Fruit fly (Drosophila melanogaster): ENCODE data around the gene Polr3H.

DNA sequence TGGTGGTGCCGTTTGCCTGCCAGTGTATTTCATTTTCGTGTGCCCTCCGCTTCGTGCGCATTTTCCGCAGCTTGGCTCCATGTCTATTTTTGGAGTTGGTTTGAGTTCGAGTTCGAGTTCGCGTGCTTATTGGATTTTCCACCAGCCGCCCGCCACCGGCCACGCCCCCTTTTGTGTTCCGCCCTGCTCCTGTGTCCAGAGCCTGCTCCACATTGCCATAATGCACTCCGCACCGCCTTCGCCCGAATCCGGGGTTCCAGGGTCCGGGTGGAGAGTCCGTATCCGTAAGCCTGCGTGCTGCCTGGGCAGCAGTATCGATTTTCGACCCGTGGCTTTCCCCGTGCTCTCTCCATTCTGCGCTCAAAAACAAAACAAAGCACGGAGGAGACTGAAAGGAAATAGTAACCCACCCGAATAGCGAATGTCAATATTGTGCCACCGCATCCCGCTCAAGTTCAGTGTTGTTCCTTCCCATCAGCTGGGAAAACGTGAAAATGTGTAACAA, 29.8 kb downstream of the Polr3H start:
- TF ChIP-seq psq (optimal IDR thresholded peaks at IDR 0.05) (no peak), EcR (GFP tag; optimal IDR thresholded peaks at IDR 0.05) (no peak), pan (optimal IDR thresholded peaks at IDR 0.05) (no peak), Dll (optimal IDR thresholded peaks at IDR 0.05) (no peak), CG8478 (optimal IDR thresholded peaks at IDR 0.05) (no peak)

Data from whole organism.